Worm (Caenorhabditis elegans) whole organism, midembryonic: ENCODE measurements around the gene F53A3.1.

Experiments used
- T22C8.4 ChIP-seq: fragments of 200-800 bp; sonication (Bioruptor generic); IDR thresholded peaks from 2 replicates; pipeline ENCODE4 v1.3.6; 2022; ENCODE audit warnings: missing genetic modification characterization, missing compliant biosample characterization
- cog-1 ChIP-seq: sonication (generic microtip); optimal IDR thresholded peaks from 2 replicates; lab custom pipeline; 2016; ENCODE audit warnings: missing genetic modification characterization, missing compliant biosample characterization
- flt-1 ChIP-seq: fragments of 200-800 bp; sonication (Bioruptor generic); IDR thresholded peaks from 2 replicates; pipeline ENCODE4 v1.3.6; 2022; ENCODE audit warnings: missing genetic modification characterization, missing compliant biosample characterization
- klf-2 ChIP-seq: fragments of 200-800 bp; sonication (Bioruptor generic); conservative IDR thresholded peaks from 2 replicates; pipeline ENCODE4 v1.3.6; 2022; ENCODE audit warnings: missing genetic modification reagents, missing genetic modification characterization, missing compliant biosample characterization
- med-1 ChIP-seq: sonication (generic microtip); optimal IDR thresholded peaks from 2 replicates; lab custom pipeline; 2017; ENCODE audit warnings: missing genetic modification characterization, mild to moderate bottlenecking, missing compliant biosample characterization, antibody characterized with exemption, missing genetic modification reagents; ENCODE audit not compliant: insufficient read depth
- ref-1 ChIP-seq: fragments of 200-800 bp; sonication (Bioruptor generic); conservative IDR thresholded peaks from 2 replicates; pipeline ENCODE4 v1.3.6; 2022; ENCODE audit warnings: missing genetic modification reagents, missing genetic modification characterization, missing compliant biosample characterization
- tab-1 ChIP-seq: fragments of 200-800 bp; sonication (Bioruptor generic); IDR thresholded peaks from 2 replicates; pipeline ENCODE4 v1.3.6; 2022; ENCODE audit warnings: missing genetic modification characterization, missing compliant biosample characterization
- ztf-23 ChIP-seq: fragments of 200-800 bp; sonication (Bioruptor generic); IDR thresholded peaks from 2 replicates; pipeline ENCODE4 v1.3.6; 2022; ENCODE audit warnings: missing genetic modification reagents, missing genetic modification characterization, missing compliant biosample characterization
- ztf-29 ChIP-seq: fragments of 200-800 bp; sonication (Bioruptor generic); IDR thresholded peaks from 2 replicates; pipeline ENCODE4 v1.3.6; 2022; ENCODE audit warnings: missing genetic modification reagents, missing genetic modification characterization, missing compliant biosample characterization

F53A3.1 gene

DNA sequence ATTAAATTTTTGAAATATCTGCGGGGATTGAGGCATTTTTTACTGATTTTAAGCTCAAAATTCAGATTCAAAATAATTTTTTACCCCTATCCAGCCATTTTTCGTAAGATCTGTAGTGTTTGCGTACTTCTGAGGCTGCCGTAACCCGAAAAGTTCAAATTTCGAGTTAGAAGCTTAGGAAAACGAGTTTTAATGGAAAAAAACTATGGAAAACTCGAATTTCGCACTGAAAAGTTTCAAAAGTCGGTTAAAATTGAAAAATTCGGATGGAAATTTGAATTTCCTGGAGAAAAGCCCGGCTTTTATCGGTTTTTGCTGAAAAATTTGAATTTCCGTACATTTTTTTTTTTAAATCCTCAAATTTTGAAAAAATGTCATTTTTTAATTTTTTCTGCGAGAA lies 39.5 kb downstream of the F53A3.1 start:
- no peak for TF ChIP-seq klf-2 (GFP tag; lab: Robert Waterston, UW)
- TF ChIP-seq med-1 = no peak
- TF ChIP-seq flt-1 = no peak
- no peak for TF ChIP-seq ztf-23 (GFP tag; lab: Robert Waterston, UW)
- TF ChIP-seq ztf-29 = no peak
- no peak for TF ChIP-seq tab-1 (GFP tag; lab: Robert Waterston, UW)
- no peak for TF ChIP-seq cog-1 (tag; lab: Kevin White, UChicago)
- no peak for TF ChIP-seq ref-1
- no peak for TF ChIP-seq T22C8.4

DNA sequence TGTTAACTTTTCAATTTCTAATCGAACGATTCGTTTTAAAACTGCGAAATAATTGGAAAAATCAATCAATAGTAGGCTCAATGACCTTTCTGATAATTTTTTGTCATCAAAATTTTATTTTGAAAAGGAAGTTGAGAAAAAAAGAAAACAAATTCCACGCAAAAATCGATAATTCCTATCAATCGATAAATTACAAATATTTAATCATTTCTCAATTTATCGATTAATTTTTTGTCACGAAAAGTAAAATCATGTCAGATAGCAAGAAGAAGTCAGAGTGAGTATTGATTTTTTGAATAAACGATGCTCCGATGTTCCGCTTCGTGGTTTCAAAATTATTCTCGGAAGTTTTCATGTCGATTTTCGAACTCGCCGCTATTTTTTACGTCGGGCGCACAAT lies 49.6 kb downstream of the F53A3.1 start, which contains the start of the genes B0524.5 and B0524.2:
B0524.5 (minus strand) TSS at position 40 of the 400 bp plus-strand sequence.
B0524.2 (plus strand) TSS at position 207 of the 400 bp plus-strand sequence.
- TF ChIP-seq flt-1 = no peak
- no peak for TF ChIP-seq med-1
- TF ChIP-seq klf-2 (GFP tag; lab: Robert Waterston, UW) = no peak
- peak; percentile 62 for TF ChIP-seq T22C8.4

DNA sequence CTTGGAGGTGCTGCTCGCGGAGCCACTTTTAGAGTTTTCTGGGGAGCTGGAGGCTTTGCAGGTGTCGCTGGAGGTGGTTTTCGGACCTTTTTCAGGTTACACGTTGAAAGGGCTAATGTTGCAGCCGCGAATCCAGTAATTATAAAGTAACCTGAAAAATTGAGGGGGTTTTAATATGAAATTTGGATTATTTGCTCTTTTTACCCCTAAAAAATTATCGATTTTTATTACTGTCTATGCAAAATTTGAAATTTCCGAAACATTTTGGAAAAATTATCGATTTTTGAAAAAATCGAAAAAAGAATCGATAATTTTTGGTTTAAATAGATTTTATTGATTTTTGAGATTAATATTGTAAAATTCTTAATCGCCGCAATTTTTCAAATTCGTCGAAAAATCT lies 50.0 kb downstream of the F53A3.1 start:
- TF ChIP-seq cog-1 (tag; lab: Kevin White, UChicago) (no peak), ztf-29 (no peak), T22C8.4 (peak; percentile 59), klf-2 (GFP tag; lab: Robert Waterston, UW) (no peak), tab-1 (GFP tag; lab: Robert Waterston, UW) (no peak), flt-1 (no peak)

DNA sequence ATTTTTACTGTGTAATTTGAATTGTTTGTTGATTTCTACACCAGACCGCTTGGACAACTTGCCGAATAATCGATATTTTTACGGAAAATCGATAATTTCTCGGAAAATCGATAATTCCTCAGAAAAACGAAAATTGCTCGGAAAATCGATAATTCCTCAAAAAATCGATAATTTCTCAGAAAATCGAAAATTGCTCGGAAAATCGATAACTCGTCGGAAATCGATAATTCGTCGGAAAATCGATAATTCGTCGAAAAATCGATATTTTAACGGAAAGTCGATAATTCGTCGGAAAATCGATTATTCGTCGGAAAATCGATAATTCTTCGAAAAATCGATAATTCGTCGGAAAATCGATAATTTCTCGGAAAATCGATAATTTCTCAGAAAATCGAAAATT lies 51.3 kb downstream of the F53A3.1 start:
- TF ChIP-seq T22C8.4 = peak; percentile 97
